Worm (Caenorhabditis elegans): Measurements from ENCODE around the gene Y39G8C.2.

The Y39G8C.2 gene

DNA sequence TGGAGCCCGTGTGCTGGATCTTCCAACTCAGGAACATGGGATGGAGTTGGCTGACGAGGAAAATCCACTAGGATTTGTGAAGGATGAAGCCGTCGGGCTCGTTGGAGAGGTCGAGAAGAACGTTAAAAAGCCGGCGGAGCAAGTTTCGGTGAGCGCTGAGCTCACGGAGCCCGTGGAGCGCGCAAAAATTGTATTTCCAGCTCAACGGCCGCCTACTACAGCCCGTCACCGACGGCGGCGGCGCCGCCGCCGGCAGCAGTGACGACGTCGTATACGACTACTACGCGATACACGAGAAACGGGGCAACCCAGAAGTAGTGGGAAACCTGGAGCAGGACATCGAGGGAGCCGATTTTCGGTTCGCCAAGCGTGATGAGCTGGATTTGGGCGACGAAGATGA is 36.5 kb downstream of the Y39G8C.2 start:
- TF ChIP-seq cog-1 (tag; optimal IDR thresholded peaks at IDR 0.05) (no peak), ztf-29 (GFP tag; IDR thresholded peaks at IDR 0.05) (no peak), med-1 (GFP tag; optimal IDR thresholded peaks at IDR 0.05; ENCODE audit: insufficient read depth) (no peak), flt-1 (GFP tag; IDR thresholded peaks at IDR 0.05) (no peak), T22C8.4 (GFP tag; IDR thresholded peaks at IDR 0.05) (no peak), klf-2 (GFP tag; conservative IDR thresholded peaks at IDR 0.05) (no peak), ref-1 (GFP tag; conservative IDR thresholded peaks at IDR 0.05) (no peak), tab-1 (GFP tag; IDR thresholded peaks at IDR 0.05) (no peak), ztf-23 (GFP tag; IDR thresholded peaks at IDR 0.05) (no peak)

DNA sequence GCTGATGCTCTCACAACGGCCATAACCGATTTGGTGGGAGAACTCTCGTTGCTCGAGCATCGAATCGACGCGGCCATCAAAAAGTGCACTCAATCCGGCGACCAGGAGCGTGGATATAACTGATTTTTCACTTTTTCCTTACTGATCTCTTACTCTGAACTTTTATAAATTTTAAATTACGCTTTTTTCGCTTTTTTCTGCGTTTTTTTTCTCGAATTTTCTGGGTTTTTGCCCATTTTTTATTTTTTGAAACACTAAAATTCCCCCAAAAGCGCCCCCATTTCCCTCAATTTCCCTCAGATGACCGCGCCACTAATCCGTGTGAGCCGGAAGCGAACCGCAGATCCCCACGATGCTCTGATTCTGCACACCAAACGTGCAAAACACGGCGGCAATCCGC is 37.0 kb downstream of the Y39G8C.2 start, which contains the start of gene W01G7.4:
Gene W01G7.4 (plus strand): TSS at position 301 of the 400 bp plus-strand sequence.
- no peak for TF ChIP-seq cog-1 (tag; optimal IDR thresholded peaks at IDR 0.05)
- no peak for TF ChIP-seq klf-2 (GFP tag; conservative IDR thresholded peaks at IDR 0.05)
- no peak for TF ChIP-seq tab-1 (GFP tag; IDR thresholded peaks at IDR 0.05)
- no peak for TF ChIP-seq ref-1 (GFP tag; conservative IDR thresholded peaks at IDR 0.05)

DNA sequence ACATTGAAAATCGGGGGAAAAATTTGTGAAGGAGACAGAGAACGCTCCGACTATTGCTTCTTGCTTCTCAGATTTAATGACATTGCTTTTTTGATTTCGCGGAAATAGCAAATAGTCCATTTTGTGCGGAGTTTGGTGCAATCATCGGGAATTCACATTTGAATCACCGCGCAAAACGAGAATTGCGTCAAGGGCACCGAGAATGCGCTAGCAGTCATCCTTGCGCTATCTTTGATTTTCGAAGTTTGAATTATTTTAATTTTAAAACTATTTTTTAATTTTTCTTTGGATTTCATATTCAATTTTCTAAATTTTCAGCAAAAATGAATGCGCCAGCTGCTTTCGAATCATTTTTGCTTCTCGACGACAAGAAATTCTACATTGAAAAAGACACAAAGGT is 37.7 kb downstream of the Y39G8C.2 start, which contains the start of gene rpb-11:
Gene rpb-11 (plus strand): TSS at position 319 of the 400 bp plus-strand sequence.
- TF ChIP-seq med-1 (GFP tag; optimal IDR thresholded peaks at IDR 0.05; ENCODE audit: insufficient read depth) = peak; percentile 53
- peak; percentile 61; the same call in 1 of the 2 replicates for TF ChIP-seq klf-2 (GFP tag; conservative IDR thresholded peaks at IDR 0.05)
- TF ChIP-seq ref-1 (GFP tag; conservative IDR thresholded peaks at IDR 0.05) = no peak
- TF ChIP-seq tab-1 (GFP tag; IDR thresholded peaks at IDR 0.05) = peak; percentile 71
- peak; percentile 82 for TF ChIP-seq flt-1 (GFP tag; IDR thresholded peaks at IDR 0.05)
- TF ChIP-seq ztf-23 (GFP tag; IDR thresholded peaks at IDR 0.05) = 0 out of 2 replicates have a peak, but pooled peaks have one; percentile 10
- TF ChIP-seq ztf-29 (GFP tag; IDR thresholded peaks at IDR 0.05) = no peak
- peak; percentile 78 for TF ChIP-seq cog-1 (tag; optimal IDR thresholded peaks at IDR 0.05)
- TF ChIP-seq T22C8.4 (GFP tag; IDR thresholded peaks at IDR 0.05) = no peak

DNA sequence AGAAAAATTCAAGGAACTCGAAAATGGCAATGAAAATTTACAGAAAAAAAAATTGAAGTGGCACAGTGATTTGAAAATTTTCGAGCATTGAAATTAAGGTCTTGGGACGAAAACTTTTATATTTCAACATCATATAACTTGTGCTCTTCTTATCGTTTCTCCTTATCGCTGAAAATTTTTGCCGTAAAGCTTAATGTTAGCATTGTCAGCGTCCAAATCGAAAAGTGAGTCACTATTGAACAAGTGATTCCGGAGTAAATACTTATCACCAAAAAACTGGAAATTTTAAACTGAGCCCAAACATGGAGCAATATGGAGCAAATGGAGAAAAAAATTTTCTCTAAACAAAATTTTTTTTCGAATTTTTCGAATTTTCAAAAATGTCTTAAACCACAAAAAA is 41.7 kb downstream of the Y39G8C.2 start:
- TF ChIP-seq ztf-29 (GFP tag; IDR thresholded peaks at IDR 0.05) = no peak
- no peak for TF ChIP-seq ztf-23 (GFP tag; IDR thresholded peaks at IDR 0.05)
- TF ChIP-seq tab-1 (GFP tag; IDR thresholded peaks at IDR 0.05) = no peak
- no peak for TF ChIP-seq flt-1 (GFP tag; IDR thresholded peaks at IDR 0.05)
- TF ChIP-seq ref-1 (GFP tag; conservative IDR thresholded peaks at IDR 0.05) = no peak
- TF ChIP-seq med-1 (GFP tag; optimal IDR thresholded peaks at IDR 0.05; ENCODE audit: insufficient read depth) = no peak
- no peak for TF ChIP-seq cog-1 (tag; optimal IDR thresholded peaks at IDR 0.05)
- TF ChIP-seq T22C8.4 (GFP tag; IDR thresholded peaks at IDR 0.05) = no peak
- no peak for TF ChIP-seq klf-2 (GFP tag; conservative IDR thresholded peaks at IDR 0.05)

ce11 chrII:14053141-14053540 is 44.3 kb downstream of the Y39G8C.2 start:
- TF ChIP-seq ztf-23 (GFP tag; IDR thresholded peaks at IDR 0.05) = no peak
- TF ChIP-seq cog-1 (tag; optimal IDR thresholded peaks at IDR 0.05) = no peak
- no peak for TF ChIP-seq flt-1 (GFP tag; IDR thresholded peaks at IDR 0.05)
- no peak for TF ChIP-seq ref-1 (GFP tag; conservative IDR thresholded peaks at IDR 0.05)
- no peak for TF ChIP-seq tab-1 (GFP tag; IDR thresholded peaks at IDR 0.05)
- no peak for TF ChIP-seq T22C8.4 (GFP tag; IDR thresholded peaks at IDR 0.05)
- no peak for TF ChIP-seq ztf-29 (GFP tag; IDR thresholded peaks at IDR 0.05)
- TF ChIP-seq klf-2 (GFP tag; conservative IDR thresholded peaks at IDR 0.05) = no peak
- no peak for TF ChIP-seq med-1 (GFP tag; optimal IDR thresholded peaks at IDR 0.05; ENCODE audit: insufficient read depth)

ce11 chrII:14052204-14052603 is 45.2 kb downstream of the Y39G8C.2 start, which contains the start of gene daf-5:
Gene daf-5, minus strand, starts transcription at chrII:14052304.
- TF ChIP-seq cog-1 (tag; optimal IDR thresholded peaks at IDR 0.05) (no peak), med-1 (GFP tag; optimal IDR thresholded peaks at IDR 0.05; ENCODE audit: insufficient read depth) (no peak), T22C8.4 (GFP tag; IDR thresholded peaks at IDR 0.05) (no peak), klf-2 (GFP tag; conservative IDR thresholded peaks at IDR 0.05) (no peak), ztf-23 (GFP tag; IDR thresholded peaks at IDR 0.05) (no peak), ztf-29 (GFP tag; IDR thresholded peaks at IDR 0.05) (no peak), tab-1 (GFP tag; IDR thresholded peaks at IDR 0.05) (no peak)

ce11 chrII:14051474-14051934 is 45.9 kb downstream of the Y39G8C.2 start:
- no peak for TF ChIP-seq tab-1 (GFP tag; IDR thresholded peaks at IDR 0.05)
- TF ChIP-seq cog-1 (tag; optimal IDR thresholded peaks at IDR 0.05) = no peak
- TF ChIP-seq ztf-23 (GFP tag; IDR thresholded peaks at IDR 0.05) = no peak
- no peak for TF ChIP-seq med-1 (GFP tag; optimal IDR thresholded peaks at IDR 0.05; ENCODE audit: insufficient read depth)
- no peak for TF ChIP-seq flt-1 (GFP tag; IDR thresholded peaks at IDR 0.05)

ce11 chrII:14050506-14050905 is 46.9 kb downstream of the Y39G8C.2 start:
- no peak for TF ChIP-seq T22C8.4 (GFP tag; IDR thresholded peaks at IDR 0.05)
- TF ChIP-seq cog-1 (tag; optimal IDR thresholded peaks at IDR 0.05) = no peak
- no peak for TF ChIP-seq klf-2 (GFP tag; conservative IDR thresholded peaks at IDR 0.05)
- no peak for TF ChIP-seq ztf-23 (GFP tag; IDR thresholded peaks at IDR 0.05)
- no peak for TF ChIP-seq ztf-29 (GFP tag; IDR thresholded peaks at IDR 0.05)
- no peak for TF ChIP-seq flt-1 (GFP tag; IDR thresholded peaks at IDR 0.05)
- no peak for TF ChIP-seq tab-1 (GFP tag; IDR thresholded peaks at IDR 0.05)

- TF ChIP-seq klf-2 (GFP tag; conservative IDR thresholded peaks at IDR 0.05) (no peak), flt-1 (GFP tag; IDR thresholded peaks at IDR 0.05) (no peak), ztf-23 (GFP tag; IDR thresholded peaks at IDR 0.05) (no peak), cog-1 (tag; optimal IDR thresholded peaks at IDR 0.05) (no peak), med-1 (GFP tag; optimal IDR thresholded peaks at IDR 0.05; ENCODE audit: insufficient read depth) (no peak), tab-1 (GFP tag; IDR thresholded peaks at IDR 0.05) (no peak), T22C8.4 (GFP tag; IDR thresholded peaks at IDR 0.05) (no peak), ztf-29 (GFP tag; IDR thresholded peaks at IDR 0.05) (no peak)
Observed at ce11 chrII:14049097-14049496, 48.3 kb downstream of the Y39G8C.2 start.

ce11 chrII:14046491-14046890 is 50.9 kb downstream of the Y39G8C.2 start:
- TF ChIP-seq flt-1 (GFP tag; IDR thresholded peaks at IDR 0.05) (0 out of 2 replicates have a peak, but pooled peaks have one; percentile 57), tab-1 (GFP tag; IDR thresholded peaks at IDR 0.05) (no peak)

All from whole organism, midembryonic.